In the genomic region with DNA sequence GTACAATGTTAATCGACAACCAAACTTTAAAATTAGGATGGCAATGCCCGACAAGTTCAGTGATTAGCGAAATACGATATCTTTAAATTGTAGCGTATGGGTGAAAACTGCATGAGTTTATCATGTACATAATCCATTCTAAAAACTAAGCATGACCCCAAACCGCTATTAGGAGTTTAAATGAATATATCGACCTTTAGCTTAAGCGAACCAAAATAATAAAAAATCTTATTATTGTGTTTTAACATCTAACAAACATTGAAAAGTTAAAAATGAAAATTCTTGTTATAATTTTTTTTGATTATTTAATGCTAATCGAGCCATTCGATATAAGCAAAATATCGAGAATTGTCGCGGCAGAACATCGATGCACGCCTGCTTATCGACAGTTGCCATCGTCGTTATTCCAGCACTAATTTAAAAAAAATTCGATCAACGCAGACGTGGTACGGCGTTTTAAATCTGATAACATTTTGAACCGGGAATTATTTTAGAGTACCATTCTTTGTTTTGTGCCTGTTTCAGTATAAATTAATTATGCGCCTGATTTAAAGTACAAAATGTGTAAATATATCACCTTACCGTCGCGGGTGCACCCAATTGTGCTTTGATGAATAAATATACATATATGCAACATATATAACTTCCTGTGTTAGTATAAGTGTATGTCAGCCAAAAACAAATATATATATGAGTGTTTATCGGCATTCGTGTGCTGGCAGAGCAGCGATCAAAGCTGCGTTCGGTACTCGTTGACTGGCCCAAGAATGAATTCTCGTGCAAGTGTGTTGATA, we compare ENCODE assay signal across 1 fruit fly cellular context.
TF ChIP-seq lines count a peak whose summit lies in the region.

A gene (plus strand): TSS at position 378 of the 794 bp plus-strand sequence.

TF ChIP-seq in whole organism, embryonic, 481 proteins besides CTCF, POLR2A, EP300 and RAD21 (continued from another document):
- peak; percentile 15 for TF ChIP-seq exex (tag; optimal IDR thresholded peaks at IDR 0.05; lab: Kevin White, UChicago)
- TF ChIP-seq CG7928 (GFP tag; optimal IDR thresholded peaks at IDR 0.05; lab: Kevin White, UChicago) = no peak
- no peak for TF ChIP-seq CG11085 (GFP tag; IDR thresholded peaks at IDR 0.05; lab: Robert Waterston, UW)
- no peak for TF ChIP-seq gt (GFP tag; IDR thresholded peaks at IDR 0.05; lab: Robert Waterston, UW)
- no peak for TF ChIP-seq CG9817 (tag; optimal IDR thresholded peaks at IDR 0.05; lab: Kevin White, UChicago)
- peak; percentile 4 for TF ChIP-seq CG12299 (tag; optimal IDR thresholded peaks at IDR 0.05; lab: Kevin White, UChicago)
- no peak for TF ChIP-seq en (GFP tag; optimal IDR thresholded peaks at IDR 0.05; lab: Kevin White, UChicago)
- no peak for TF ChIP-seq lmd (GFP tag; IDR thresholded peaks at IDR 0.05; lab: Robert Waterston, UW)
- peak; percentile 97 for TF ChIP-seq HLH4C (GFP tag; IDR thresholded peaks at IDR 0.05; lab: Robert Waterston, UW; ENCODE audit: partially characterized antibody)
- TF ChIP-seq CG12744 (GFP tag; optimal IDR thresholded peaks at IDR 0.05; lab: Kevin White, UChicago) = no peak
- peak; percentile 20 for TF ChIP-seq wek (GFP tag; optimal IDR thresholded peaks at IDR 0.05; lab: Kevin White, UChicago)
- no peak for TF ChIP-seq klu (GFP tag; IDR thresholded peaks at IDR 0.05; lab: Robert Waterston, UW)
- no peak for TF ChIP-seq CG8388 (GFP tag; optimal IDR thresholded peaks at IDR 0.05; lab: Kevin White, UChicago)
- peak; percentile 94 for TF ChIP-seq bbx (GFP tag; IDR thresholded peaks at IDR 0.05; lab: Robert Waterston, UW; ENCODE audit: partially characterized antibody)
- no peak for TF ChIP-seq dimm (GFP tag; IDR thresholded peaks at IDR 0.05; lab: Robert Waterston, UW)
- peak; percentile 18 for TF ChIP-seq ac (GFP tag; optimal IDR thresholded peaks at IDR 0.05; lab: Kevin White, UChicago)
- TF ChIP-seq corto (GFP tag; optimal IDR thresholded peaks at IDR 0.05; lab: Kevin White, UChicago) = peak; percentile 35
- TF ChIP-seq Myb (GFP tag; optimal IDR thresholded peaks at IDR 0.05; lab: Kevin White, UChicago) = peak; percentile 30
- TF ChIP-seq HmgZ (tag; optimal IDR thresholded peaks at IDR 0.05; lab: Kevin White, UChicago) = no peak
- no peak for TF ChIP-seq sim (GFP tag; IDR thresholded peaks at IDR 0.05; lab: Robert Waterston, UW)
- peak; percentile 64 for TF ChIP-seq inv (GFP tag; IDR thresholded peaks at IDR 0.05; lab: Robert Waterston, UW; ENCODE audit: partially characterized antibody)
- TF ChIP-seq Kr (GFP tag; optimal IDR thresholded peaks at IDR 0.05; lab: Kevin White, UChicago) = no peak
- no peak for TF ChIP-seq CG4617 (GFP tag; optimal IDR thresholded peaks at IDR 0.05; lab: Kevin White, UChicago; ENCODE audit: borderline replicate concordance)
- TF ChIP-seq CG8290 (GFP tag; optimal IDR thresholded peaks at IDR 0.05; lab: Kevin White, UChicago) = no peak
- peak in 1 of 2 experiments; percentile 40 for TF ChIP-seq CG8290 (tag; optimal IDR thresholded peaks at IDR 0.05; lab: Kevin White, UChicago)
- peak; percentile 90 for TF ChIP-seq Sry-δ (GFP tag; optimal IDR thresholded peaks at IDR 0.05; lab: Kevin White, UChicago)
- peak; percentile 7 for TF ChIP-seq gcm (GFP tag; optimal IDR thresholded peaks at IDR 0.05; lab: Kevin White, UChicago)
